Worm (Caenorhabditis elegans): Measurements from ENCODE around the gene mff-1.

mff-1 gene

DNA sequence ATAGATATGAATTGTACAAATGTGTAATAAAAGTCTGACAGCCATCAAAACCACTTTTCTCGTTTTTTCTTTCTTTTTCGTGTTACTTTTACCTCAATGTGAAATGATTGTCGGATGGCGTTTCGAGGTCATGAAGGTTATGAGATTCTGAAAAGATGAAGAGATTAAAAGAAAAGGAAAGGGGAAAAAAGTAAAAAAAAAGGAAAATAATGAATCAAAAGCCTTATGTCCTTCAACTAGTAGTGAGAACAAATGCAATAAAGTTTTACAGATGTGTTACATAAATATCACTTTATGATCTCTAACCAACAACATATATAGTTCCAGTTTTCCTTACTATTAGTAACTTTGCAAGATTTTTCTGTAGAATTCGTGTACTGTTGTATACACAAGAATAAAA lies 46.2 kb downstream of the mff-1 start, which contains the start of gene gmap-3:
Gene gmap-3 (minus strand): TSS at position 148 of the 400 bp plus-strand sequence.
- TF ChIP-seq scrt-1 (GFP tag; IDR thresholded peaks at IDR 0.05) (no peak), F13C5.2 (tag; optimal IDR thresholded peaks at IDR 0.05) (no peak)

DNA sequence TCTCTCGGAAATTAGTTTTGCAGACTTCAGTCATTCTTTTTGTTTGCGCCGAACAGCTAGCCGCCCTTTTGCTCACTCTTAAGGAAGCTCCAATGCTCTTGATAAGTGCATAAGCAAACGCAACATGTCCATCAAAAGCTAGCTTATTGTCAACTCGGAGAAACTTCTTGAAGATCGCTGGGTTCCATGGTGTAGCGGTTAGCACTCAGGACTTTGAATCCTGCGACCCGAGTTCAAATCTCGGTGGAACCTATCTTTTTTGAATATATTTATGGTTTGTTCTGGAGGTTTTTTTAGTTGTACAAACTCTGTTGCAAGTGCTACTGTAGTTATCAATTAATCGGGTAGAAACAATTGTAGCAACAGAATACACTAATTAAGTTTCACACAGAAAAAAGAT lies 49.5 kb downstream of the mff-1 start:
- TF ChIP-seq B0310.2 (tag; optimal IDR thresholded peaks at IDR 0.05), result no peak
- TF ChIP-seq ceh-13 (GFP tag; optimal IDR thresholded peaks at IDR 0.05), result no peak
- TF ChIP-seq sea-1 (GFP tag; conservative IDR thresholded peaks at IDR 0.05), result no peak
- TF ChIP-seq flt-1 (GFP tag; IDR thresholded peaks at IDR 0.05), result no peak
- TF ChIP-seq hnd-1 (tag; optimal IDR thresholded peaks at IDR 0.05), result no peak

Data from whole organism, early embryonic.